Worm (Caenorhabditis elegans): ENCODE results near the gene C36B7.2.

The C36B7.2 gene

DNA sequence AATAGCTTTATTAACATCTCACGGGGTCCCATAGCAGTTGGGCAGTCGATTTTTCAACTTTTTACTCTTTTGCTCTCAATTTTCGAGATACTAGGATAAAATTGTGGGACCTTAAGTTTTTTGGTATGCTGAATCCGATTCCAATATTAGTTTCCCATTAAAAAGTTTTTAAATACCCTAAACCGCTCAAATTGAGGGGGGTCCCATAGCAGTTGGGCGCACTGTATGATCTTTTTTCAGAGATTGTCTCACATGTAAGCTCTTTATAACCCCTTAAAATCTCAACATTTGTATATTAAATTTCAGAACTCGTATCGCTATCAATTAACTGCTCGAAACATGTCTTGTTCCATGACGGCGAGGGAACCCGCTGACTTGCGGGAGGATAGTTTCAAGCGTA lies at the start of gene C36B7.2:
Gene C36B7.2 (plus strand): TSS at position 301 of the 400 bp plus-strand sequence.
- TF ChIP-seq unc-62 (GFP tag; optimal IDR thresholded peaks at IDR 0.05), result no peak

DNA sequence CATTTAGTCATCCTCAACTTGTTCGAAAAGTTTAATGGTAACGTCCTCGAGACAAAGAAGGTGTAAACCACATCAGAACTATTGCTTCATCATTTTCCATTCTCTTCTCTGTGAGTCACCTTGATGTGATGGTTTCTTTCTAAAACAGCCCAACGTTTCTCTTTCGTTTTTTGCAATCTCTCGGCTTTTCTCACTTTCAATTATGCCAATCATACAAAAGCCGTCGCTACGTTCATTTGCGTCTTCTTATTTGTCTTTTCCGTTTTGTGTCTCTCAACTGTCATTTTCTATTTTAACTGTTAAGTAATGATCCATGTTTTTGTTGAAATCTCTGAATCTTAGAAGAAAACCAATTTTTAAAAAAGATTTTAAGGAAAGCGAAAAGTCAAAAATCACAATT lies 48.8 kb upstream of the C36B7.2 start, which contains the start of gene B0403.5:
Gene B0403.5 (plus strand): TSS at position 368 of the 400 bp plus-strand sequence.
- TF ChIP-seq unc-62 (GFP tag; optimal IDR thresholded peaks at IDR 0.05), result no peak

DNA sequence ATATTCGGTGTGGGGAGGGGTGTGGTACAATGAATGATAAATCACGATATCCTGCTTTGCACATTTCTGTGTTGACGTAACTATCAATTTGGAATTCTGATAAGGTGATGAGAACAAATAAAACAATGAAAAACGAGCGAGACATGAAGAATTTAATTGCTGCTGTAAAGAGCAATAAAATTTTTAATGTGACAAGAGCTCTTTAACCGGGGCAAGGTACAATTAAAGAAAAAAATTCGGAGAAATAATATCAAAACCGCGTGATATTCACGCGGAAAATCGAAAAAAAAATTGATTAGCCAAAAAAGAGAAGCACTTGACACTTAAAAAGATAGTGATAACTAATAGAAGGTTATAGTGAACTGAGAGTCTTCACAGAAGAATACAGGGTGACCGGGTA lies 44.9 kb upstream of the C36B7.2 start:
- no peak for TF ChIP-seq unc-62 (GFP tag; optimal IDR thresholded peaks at IDR 0.05)

DNA sequence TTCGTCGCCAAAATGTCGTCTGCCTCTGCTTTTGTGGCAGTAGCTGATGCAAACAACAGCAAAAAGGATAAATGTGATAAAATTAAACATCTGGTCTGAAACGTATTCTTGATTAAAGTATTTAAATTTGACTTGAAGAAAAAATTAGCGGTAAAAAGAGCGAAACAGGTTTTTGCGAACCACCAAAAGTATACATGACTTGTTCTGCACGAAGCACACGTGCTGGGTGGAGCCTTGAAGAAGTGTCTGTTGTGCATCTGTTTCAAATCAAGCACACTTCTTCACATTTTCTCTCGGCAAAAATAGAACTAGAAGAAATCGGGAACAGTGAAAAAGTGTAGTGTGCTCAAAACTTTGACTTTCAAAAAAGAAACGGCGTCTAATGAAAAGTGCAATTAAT lies 43.0 kb upstream of the C36B7.2 start, which contains the start of gene B0403.3:
Gene B0403.3 (minus strand): TSS at position 101 of the 400 bp plus-strand sequence.
- no peak for TF ChIP-seq unc-62 (GFP tag; optimal IDR thresholded peaks at IDR 0.05)

DNA sequence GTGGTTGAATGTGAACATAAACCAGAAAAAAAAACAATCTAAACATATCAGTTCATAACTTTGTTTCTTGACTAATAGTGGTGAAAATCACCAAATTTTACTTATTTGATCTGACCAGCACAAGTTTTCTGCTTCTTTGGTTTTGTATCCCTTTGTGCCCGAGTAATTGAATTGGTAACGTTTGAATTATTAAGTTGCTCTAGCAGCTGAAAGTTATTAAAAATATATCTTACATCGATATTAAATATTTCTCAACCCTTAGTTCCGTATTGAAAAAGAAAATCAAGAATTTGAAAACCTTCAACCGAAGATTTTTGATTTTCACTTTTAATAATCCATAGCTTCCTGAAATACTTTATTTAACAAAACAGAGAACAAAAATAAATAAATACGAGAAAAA lies 40.2 kb upstream of the C36B7.2 start:
- no peak for TF ChIP-seq unc-62 (GFP tag; optimal IDR thresholded peaks at IDR 0.05)

DNA sequence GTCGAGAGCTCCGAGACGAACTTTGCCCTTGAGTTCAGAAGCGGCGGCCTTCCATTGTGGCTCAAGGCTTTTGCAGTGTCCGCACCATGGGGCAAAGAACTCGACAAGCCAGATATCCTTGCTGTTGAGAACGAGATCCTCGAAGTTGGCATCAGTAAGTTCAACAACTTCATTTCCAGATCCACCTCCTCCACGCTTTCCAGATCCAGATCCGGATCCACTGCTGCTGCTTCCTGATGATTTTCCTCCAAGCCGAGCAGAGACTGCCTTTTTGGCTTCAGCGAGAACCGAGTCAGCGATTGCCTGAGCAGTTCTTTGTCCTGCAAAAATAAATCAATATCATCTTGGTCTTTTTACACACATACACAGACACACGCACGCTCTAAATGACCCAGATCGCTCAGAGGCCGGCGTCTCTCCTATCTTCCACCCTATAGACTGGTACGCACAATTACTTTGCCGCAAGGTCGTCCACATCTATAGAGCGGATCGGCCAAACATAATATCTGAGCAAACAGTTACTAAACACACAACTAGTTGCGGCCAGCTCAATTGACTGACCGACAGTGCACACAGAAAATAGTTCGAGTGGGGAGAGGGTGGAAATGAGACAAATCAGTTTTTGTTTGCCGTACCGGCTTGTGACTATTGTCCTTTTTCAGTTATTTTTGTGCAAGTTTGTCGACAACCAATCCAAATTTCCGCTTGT lies 38.8 kb upstream of the C36B7.2 start:
- TF ChIP-seq unc-62 (GFP tag; optimal IDR thresholded peaks at IDR 0.05), result no peak

ce11 chrX:7068400-7068799 lies 37.8 kb upstream of the C36B7.2 start, which contains the start of gene pdi-6:
pdi-6 (minus strand) TSS chrX:7068563.
- TF ChIP-seq unc-62 (GFP tag; optimal IDR thresholded peaks at IDR 0.05), result no peak

DNA sequence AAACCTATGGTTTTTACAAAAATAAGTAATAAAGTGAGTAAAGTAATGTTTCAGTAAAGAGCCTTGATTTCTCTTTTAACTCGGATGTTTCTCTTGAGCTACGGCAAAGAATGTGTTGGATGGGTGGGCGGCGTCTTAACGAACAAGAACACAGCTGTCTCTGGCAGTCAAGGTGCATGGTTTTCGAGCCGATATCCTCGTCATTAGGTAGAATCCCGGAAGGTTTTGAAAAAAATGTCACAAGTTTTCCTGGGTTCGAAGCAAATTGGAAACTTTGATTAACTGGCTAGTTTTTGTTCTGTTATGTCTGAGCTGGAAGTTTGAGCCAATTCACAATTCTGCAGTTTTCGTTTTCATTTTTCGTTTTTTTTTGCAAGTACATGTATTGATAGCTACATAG lies 31.0 kb upstream of the C36B7.2 start, which contains the start of gene B0403.6:
Gene B0403.6 (minus strand): TSS at position 101 of the 400 bp plus-strand sequence.
- TF ChIP-seq unc-62 (GFP tag; optimal IDR thresholded peaks at IDR 0.05), result no peak

DNA sequence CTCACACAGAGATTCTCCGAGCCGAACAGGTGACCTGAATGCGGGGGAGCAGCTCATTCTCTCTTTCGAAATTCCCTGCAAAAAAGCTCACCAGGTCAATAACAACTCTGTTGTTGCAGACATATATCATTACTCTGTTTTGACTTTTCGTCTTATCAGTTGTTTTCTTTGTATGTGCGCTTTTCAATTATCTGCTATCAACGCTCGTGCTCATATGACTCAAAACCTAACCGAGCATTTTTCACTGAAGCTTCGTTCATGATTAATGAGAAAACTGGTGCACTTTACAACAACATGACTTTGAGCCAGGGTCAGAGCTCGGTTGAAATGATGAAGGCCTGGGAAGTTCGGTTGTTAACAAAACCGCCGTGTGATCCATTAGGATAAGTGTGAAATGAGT lies 29.7 kb upstream of the C36B7.2 start:
- no peak for TF ChIP-seq unc-62 (GFP tag; optimal IDR thresholded peaks at IDR 0.05)

ce11 chrX:7085067-7085466 lies 21.1 kb upstream of the C36B7.2 start, which contains the start of gene Y1B5A.1:
Y1B5A.1 (plus strand) TSS chrX:7085367.
- TF ChIP-seq unc-62 (GFP tag; optimal IDR thresholded peaks at IDR 0.05), result no peak

DNA sequence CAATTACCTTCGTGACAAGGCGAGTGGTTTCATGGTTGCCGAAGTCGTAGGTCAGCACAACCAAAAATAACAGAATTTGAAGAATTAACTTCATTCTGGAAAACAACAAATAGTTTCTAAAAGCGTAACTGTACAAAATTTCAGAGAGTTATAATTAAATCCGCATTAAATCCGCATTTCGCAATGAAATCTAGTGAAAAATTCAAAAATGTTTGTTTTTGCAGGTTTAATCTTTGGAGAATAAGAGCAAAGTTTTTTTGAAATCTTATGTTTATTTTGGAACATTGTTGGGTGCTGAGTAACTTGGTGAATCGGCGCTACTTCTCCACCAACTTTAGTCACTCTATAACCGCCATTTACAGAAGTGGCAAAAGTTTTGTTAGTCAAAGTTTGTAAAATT lies 20.3 kb upstream of the C36B7.2 start, which contains the start of gene C36B7.4:
Gene C36B7.4 (minus strand): TSS at position 101 of the 400 bp plus-strand sequence.
- TF ChIP-seq unc-62 (GFP tag; optimal IDR thresholded peaks at IDR 0.05), result no peak

DNA sequence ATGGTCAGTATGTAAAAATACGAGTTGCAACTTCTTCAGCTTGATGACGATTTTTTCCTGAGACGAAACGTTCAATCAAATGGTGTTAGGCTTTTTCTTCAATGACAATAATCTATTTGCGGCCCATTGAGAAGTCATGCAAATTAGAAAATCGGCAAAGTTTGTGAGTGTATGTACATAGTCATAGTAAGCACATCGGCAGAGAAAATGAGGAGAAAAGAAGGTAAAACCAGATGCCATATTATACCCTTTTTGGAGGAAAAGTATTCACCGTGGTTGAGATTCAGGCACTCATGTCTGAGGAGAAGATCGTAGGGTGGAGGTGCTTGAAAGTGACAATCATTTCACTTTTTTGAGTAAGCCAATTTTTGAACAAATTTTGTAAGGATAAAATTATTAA lies 9.9 kb upstream of the C36B7.2 start, which contains the start of gene C36B7.5:
Gene C36B7.5 (minus strand): TSS at position 101 of the 400 bp plus-strand sequence.
- TF ChIP-seq unc-62 (GFP tag; optimal IDR thresholded peaks at IDR 0.05), result no peak

- no peak for TF ChIP-seq unc-62 (GFP tag; optimal IDR thresholded peaks at IDR 0.05)
Observed at ce11 chrX:7099049-7099448, 7.2 kb upstream of the C36B7.2 start.

- no peak for TF ChIP-seq unc-62 (GFP tag; optimal IDR thresholded peaks at IDR 0.05)
Observed at ce11 chrX:7100290-7100689, 5.9 kb upstream of the C36B7.2 start, which contains the start of gene C36B7.6. C36B7.6 (minus strand) TSS chrX:7100338.

ce11 chrX:7101477-7101876 lies 4.7 kb upstream of the C36B7.2 start, which contains the start of gene C36B7.3:
C36B7.3 (plus strand) TSS chrX:7101777.
- TF ChIP-seq unc-62 (GFP tag; optimal IDR thresholded peaks at IDR 0.05), result no peak

DNA sequence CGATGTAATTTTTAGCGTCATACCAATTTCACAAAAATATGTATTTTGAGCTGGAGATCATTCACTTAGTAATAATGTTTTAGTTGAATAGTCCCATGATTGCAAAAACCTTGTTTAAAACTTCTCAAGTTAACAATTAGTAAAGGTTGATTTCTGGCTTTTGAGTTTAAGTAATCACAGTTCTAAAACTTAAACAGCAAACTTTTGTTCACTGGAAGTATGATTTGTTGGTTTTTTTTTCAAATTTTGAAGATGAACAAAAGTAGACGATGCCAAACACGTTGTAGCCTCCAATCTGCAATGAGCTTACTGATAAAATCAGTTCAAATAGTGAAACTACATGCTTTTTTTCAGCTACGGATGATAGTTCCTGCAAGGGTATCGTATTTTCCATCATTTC lies 6.4 kb downstream of the C36B7.2 start, which contains the start of gene C36B7.1:
Gene C36B7.1 (plus strand): TSS at position 301 of the 400 bp plus-strand sequence.
- no peak for TF ChIP-seq unc-62 (GFP tag; optimal IDR thresholded peaks at IDR 0.05)

DNA sequence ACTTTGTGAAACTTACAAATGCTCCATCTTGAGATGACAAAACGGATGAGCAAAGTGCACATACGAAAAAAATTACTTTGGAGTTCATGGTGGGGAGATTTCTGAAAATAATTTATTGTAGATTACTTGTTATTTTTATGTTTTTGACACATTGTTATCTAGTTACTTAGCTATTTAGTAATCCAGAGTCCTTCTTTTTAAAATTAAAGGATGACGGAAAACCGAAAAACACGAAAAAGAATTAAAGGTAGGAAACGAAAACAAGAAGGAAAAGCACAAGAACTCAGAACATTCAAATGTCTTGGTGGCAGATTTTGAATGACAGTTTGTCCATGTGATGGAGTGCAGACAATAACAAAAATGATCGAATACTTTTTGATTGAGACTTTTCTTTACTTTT lies 10.7 kb downstream of the C36B7.2 start, which contains the start of gene hen-1:
Gene hen-1 (minus strand): TSS at position 101 of the 400 bp plus-strand sequence.
- TF ChIP-seq unc-62 (GFP tag; optimal IDR thresholded peaks at IDR 0.05), result no peak

All from whole organism, dauer.